Worm (Caenorhabditis elegans): ENCODE data around the gene ZC116.1.

Gene ZC116.1

ce11 chrV:12609526-12609925 lies at the start of gene ZC116.1:
Gene ZC116.1, plus strand, starts transcription at chrV:12609826.
- TF ChIP-seq ref-1 (GFP tag; conservative IDR thresholded peaks at IDR 0.05), result no peak
- TF ChIP-seq cog-1 (tag; optimal IDR thresholded peaks at IDR 0.05), result no peak
- TF ChIP-seq T22C8.4 (GFP tag; IDR thresholded peaks at IDR 0.05), result no peak
- TF ChIP-seq tab-1 (GFP tag; IDR thresholded peaks at IDR 0.05), result no peak
- TF ChIP-seq klf-2 (GFP tag; conservative IDR thresholded peaks at IDR 0.05), result no peak
- no peak for TF ChIP-seq ztf-29 (GFP tag; IDR thresholded peaks at IDR 0.05)
- no peak for TF ChIP-seq med-1 (GFP tag; optimal IDR thresholded peaks at IDR 0.05; ENCODE audit: insufficient read depth)
- no peak for TF ChIP-seq ztf-23 (GFP tag; IDR thresholded peaks at IDR 0.05)
- TF ChIP-seq flt-1 (GFP tag; IDR thresholded peaks at IDR 0.05), result no peak

- TF ChIP-seq ztf-23 (GFP tag; IDR thresholded peaks at IDR 0.05), result no peak
- no peak for TF ChIP-seq med-1 (GFP tag; optimal IDR thresholded peaks at IDR 0.05; ENCODE audit: insufficient read depth)
- no peak for TF ChIP-seq ref-1 (GFP tag; conservative IDR thresholded peaks at IDR 0.05)
- TF ChIP-seq klf-2 (GFP tag; conservative IDR thresholded peaks at IDR 0.05), result no peak
- no peak for TF ChIP-seq flt-1 (GFP tag; IDR thresholded peaks at IDR 0.05)
- no peak for TF ChIP-seq tab-1 (GFP tag; IDR thresholded peaks at IDR 0.05)
- no peak for TF ChIP-seq ztf-29 (GFP tag; IDR thresholded peaks at IDR 0.05)
- TF ChIP-seq cog-1 (tag; optimal IDR thresholded peaks at IDR 0.05), result no peak
- no peak for TF ChIP-seq T22C8.4 (GFP tag; IDR thresholded peaks at IDR 0.05)
Observed at ce11 chrV:12560328-12560782, 49.3 kb upstream of the ZC116.1 start, which contains the start of gene sel-1. Gene sel-1, plus strand, starts transcription at chrV:12560732.

ce11 chrV:12563187-12563586 lies 46.4 kb upstream of the ZC116.1 start, which contains the start of gene mrps-5:
Gene mrps-5, plus strand, starts transcription at chrV:12563487.
- no peak for TF ChIP-seq klf-2 (GFP tag; conservative IDR thresholded peaks at IDR 0.05)
- no peak for TF ChIP-seq flt-1 (GFP tag; IDR thresholded peaks at IDR 0.05)
- no peak for TF ChIP-seq med-1 (GFP tag; optimal IDR thresholded peaks at IDR 0.05; ENCODE audit: insufficient read depth)
- TF ChIP-seq cog-1 (tag; optimal IDR thresholded peaks at IDR 0.05), result no peak
- TF ChIP-seq tab-1 (GFP tag; IDR thresholded peaks at IDR 0.05), result no peak
- TF ChIP-seq ztf-29 (GFP tag; IDR thresholded peaks at IDR 0.05), result no peak
- no peak for TF ChIP-seq ztf-23 (GFP tag; IDR thresholded peaks at IDR 0.05)
- no peak for TF ChIP-seq T22C8.4 (GFP tag; IDR thresholded peaks at IDR 0.05)
- TF ChIP-seq ref-1 (GFP tag; conservative IDR thresholded peaks at IDR 0.05), result no peak

- no peak for TF ChIP-seq T22C8.4 (GFP tag; IDR thresholded peaks at IDR 0.05)
- TF ChIP-seq ztf-23 (GFP tag; IDR thresholded peaks at IDR 0.05), result no peak
- no peak for TF ChIP-seq tab-1 (GFP tag; IDR thresholded peaks at IDR 0.05)
- TF ChIP-seq cog-1 (tag; optimal IDR thresholded peaks at IDR 0.05), result no peak
- no peak for TF ChIP-seq ref-1 (GFP tag; conservative IDR thresholded peaks at IDR 0.05)
Observed at ce11 chrV:12564902-12565301, 44.7 kb upstream of the ZC116.1 start.

- TF ChIP-seq ref-1 (GFP tag; conservative IDR thresholded peaks at IDR 0.05), result no peak
- TF ChIP-seq med-1 (GFP tag; optimal IDR thresholded peaks at IDR 0.05; ENCODE audit: insufficient read depth), result no peak
- no peak for TF ChIP-seq flt-1 (GFP tag; IDR thresholded peaks at IDR 0.05)
- TF ChIP-seq cog-1 (tag; optimal IDR thresholded peaks at IDR 0.05), result no peak
- TF ChIP-seq ztf-23 (GFP tag; IDR thresholded peaks at IDR 0.05), result no peak
- no peak for TF ChIP-seq T22C8.4 (GFP tag; IDR thresholded peaks at IDR 0.05)
- no peak for TF ChIP-seq klf-2 (GFP tag; conservative IDR thresholded peaks at IDR 0.05)
- TF ChIP-seq ztf-29 (GFP tag; IDR thresholded peaks at IDR 0.05), result no peak
- no peak for TF ChIP-seq tab-1 (GFP tag; IDR thresholded peaks at IDR 0.05)
Observed at ce11 chrV:12567312-12567711, 42.3 kb upstream of the ZC116.1 start.

ce11 chrV:12567850-12568249 lies 41.8 kb upstream of the ZC116.1 start, which contains the start of gene E02A10.4:
Gene E02A10.4, minus strand, starts transcription at chrV:12567950.
- TF ChIP-seq ztf-29 (GFP tag; IDR thresholded peaks at IDR 0.05) (no peak), flt-1 (GFP tag; IDR thresholded peaks at IDR 0.05) (no peak), med-1 (GFP tag; optimal IDR thresholded peaks at IDR 0.05; ENCODE audit: insufficient read depth) (no peak), klf-2 (GFP tag; conservative IDR thresholded peaks at IDR 0.05) (no peak), T22C8.4 (GFP tag; IDR thresholded peaks at IDR 0.05) (no peak), tab-1 (GFP tag; IDR thresholded peaks at IDR 0.05) (no peak), cog-1 (tag; optimal IDR thresholded peaks at IDR 0.05) (no peak), ref-1 (GFP tag; conservative IDR thresholded peaks at IDR 0.05) (no peak), ztf-23 (GFP tag; IDR thresholded peaks at IDR 0.05) (no peak)

ce11 chrV:12570271-12570670 lies 39.4 kb upstream of the ZC116.1 start:
- TF ChIP-seq tab-1 (GFP tag; IDR thresholded peaks at IDR 0.05) (no peak), cog-1 (tag; optimal IDR thresholded peaks at IDR 0.05) (no peak), med-1 (GFP tag; optimal IDR thresholded peaks at IDR 0.05; ENCODE audit: insufficient read depth) (no peak), flt-1 (GFP tag; IDR thresholded peaks at IDR 0.05) (no peak), ztf-23 (GFP tag; IDR thresholded peaks at IDR 0.05) (no peak), klf-2 (GFP tag; conservative IDR thresholded peaks at IDR 0.05) (no peak), ztf-29 (GFP tag; IDR thresholded peaks at IDR 0.05) (no peak)

- TF ChIP-seq tab-1 (GFP tag; IDR thresholded peaks at IDR 0.05) (no peak), med-1 (GFP tag; optimal IDR thresholded peaks at IDR 0.05; ENCODE audit: insufficient read depth) (no peak), klf-2 (GFP tag; conservative IDR thresholded peaks at IDR 0.05) (no peak), ztf-23 (GFP tag; IDR thresholded peaks at IDR 0.05) (no peak), ztf-29 (GFP tag; IDR thresholded peaks at IDR 0.05) (no peak), cog-1 (tag; optimal IDR thresholded peaks at IDR 0.05) (no peak), T22C8.4 (GFP tag; IDR thresholded peaks at IDR 0.05) (no peak), ref-1 (GFP tag; conservative IDR thresholded peaks at IDR 0.05) (no peak), flt-1 (GFP tag; IDR thresholded peaks at IDR 0.05) (no peak)
Observed at ce11 chrV:12575846-12576245, 33.8 kb upstream of the ZC116.1 start.

ce11 chrV:12576495-12576947 lies 33.1 kb upstream of the ZC116.1 start, which contains the start of gene grl-23:
Gene grl-23, minus strand, starts transcription at chrV:12576897.
- TF ChIP-seq cog-1 (tag; optimal IDR thresholded peaks at IDR 0.05), result no peak
- TF ChIP-seq tab-1 (GFP tag; IDR thresholded peaks at IDR 0.05), result no peak
- TF ChIP-seq klf-2 (GFP tag; conservative IDR thresholded peaks at IDR 0.05), result no peak
- no peak for TF ChIP-seq T22C8.4 (GFP tag; IDR thresholded peaks at IDR 0.05)
- no peak for TF ChIP-seq ztf-23 (GFP tag; IDR thresholded peaks at IDR 0.05)
- no peak for TF ChIP-seq ztf-29 (GFP tag; IDR thresholded peaks at IDR 0.05)
- no peak for TF ChIP-seq med-1 (GFP tag; optimal IDR thresholded peaks at IDR 0.05; ENCODE audit: insufficient read depth)
- no peak for TF ChIP-seq flt-1 (GFP tag; IDR thresholded peaks at IDR 0.05)
- TF ChIP-seq ref-1 (GFP tag; conservative IDR thresholded peaks at IDR 0.05), result no peak

All from whole organism, midembryonic.